Fruit fly (Drosophila melanogaster): Measurements from ENCODE around the gene kairos.
A peak's percentile ranks its signal among the peaks of the same experiment; 100 is the strongest.

kairos gene

dm6 chrX:18364999-18365398 lies 9.0 kb upstream of the kairos start:
- no peak for TF ChIP-seq CG16779 (tag; optimal IDR thresholded peaks at IDR 0.05)
- no peak for TF ChIP-seq Blimp-1 (GFP tag; optimal IDR thresholded peaks at IDR 0.05)

dm6 chrX:18364047-18364747 lies 8.2 kb upstream of the kairos start:
- TF ChIP-seq Smox (GFP tag; optimal IDR thresholded peaks at IDR 0.05), result no peak
- TF ChIP-seq Hr38 (GFP tag; optimal IDR thresholded peaks at IDR 0.05), result no peak
- TF ChIP-seq eg (GFP tag; IDR thresholded peaks at IDR 0.05), result no peak
- no peak for TF ChIP-seq CG6276 (GFP tag; optimal IDR thresholded peaks at IDR 0.05)
- no peak for TF ChIP-seq CG1621 (tag; optimal IDR thresholded peaks at IDR 0.05)
- TF ChIP-seq CG10669 (GFP tag; optimal IDR thresholded peaks at IDR 0.05), result no peak
- TF ChIP-seq salr (GFP tag; optimal IDR thresholded peaks at IDR 0.05), result no peak
- no peak for TF ChIP-seq fkh (GFP tag; optimal IDR thresholded peaks at IDR 0.05)
- no peak for TF ChIP-seq CG11294 (GFP tag; IDR thresholded peaks at IDR 0.05)

- TF ChIP-seq Sox15 (GFP tag; optimal IDR thresholded peaks at IDR 0.05) (no peak), fkh (GFP tag; optimal IDR thresholded peaks at IDR 0.05) (peak; percentile 87)
These were observed 7.4 kb upstream of the kairos start for dm6 chrX:18363423-18363822.

dm6 chrX:18358352-18358931 lies 2.5 kb upstream of the kairos start, which contains the start of gene CG6106:
Gene CG6106 (plus strand): TSS chrX:18358881.
- TF ChIP-seq Gug (GFP tag; IDR thresholded peaks at IDR 0.05) (no peak), eg (GFP tag; IDR thresholded peaks at IDR 0.05) (0 out of 3 replicates have a peak, but pooled peaks have one; percentile 11)

- TF ChIP-seq Sox15 (GFP tag; optimal IDR thresholded peaks at IDR 0.05) (no peak), Sox14 (GFP tag; optimal IDR thresholded peaks at IDR 0.05) (peak; percentile 8), Sox102F (GFP tag; optimal IDR thresholded peaks at IDR 0.05) (peak; percentile 7), acj6 (GFP tag; optimal IDR thresholded peaks at IDR 0.05) (no peak), CG8319 (GFP tag; optimal IDR thresholded peaks at IDR 0.05) (no peak), cyc (GFP tag; optimal IDR thresholded peaks at IDR 0.05) (peak; percentile 18), Met (GFP tag; optimal IDR thresholded peaks at IDR 0.05) (no peak), OdsH (GFP tag; optimal IDR thresholded peaks at IDR 0.05) (no peak), svp (GFP tag) (peak; percentile 64), pdm3 (GFP tag; optimal IDR thresholded peaks at IDR 0.05) (no peak), CG6854 (GFP tag; optimal IDR thresholded peaks at IDR 0.05) (peak; percentile 41), Hr39 (GFP tag; optimal IDR thresholded peaks at IDR 0.05) (no peak), CG16779 (tag; optimal IDR thresholded peaks at IDR 0.05) (no peak), Lpt (GFP tag; optimal IDR thresholded peaks at IDR 0.05) (no peak), dac (GFP tag; optimal IDR thresholded peaks at IDR 0.05) (peak; percentile 17), topi (GFP tag; optimal IDR thresholded peaks at IDR 0.05) (peak; percentile 37), CG32006 (GFP tag; optimal IDR thresholded peaks at IDR 0.05) (no peak), CG6163 (GFP tag; IDR thresholded peaks at IDR 0.05) (0 out of 3 replicates have a peak, but pooled peaks have one; percentile 43), spab (GFP tag; optimal IDR thresholded peaks at IDR 0.05) (no peak), CG3032 (tag; optimal IDR thresholded peaks at IDR 0.05) (no peak), Eip93F (GFP tag; optimal IDR thresholded peaks at IDR 0.05) (no peak), Gug (GFP tag; IDR thresholded peaks at IDR 0.05) (no peak), Eip78C (GFP tag) (peak; percentile 56), CG11294 (GFP tag; IDR thresholded peaks at IDR 0.05) (no peak), fkh (GFP tag; optimal IDR thresholded peaks at IDR 0.05) (no peak), Blimp-1 (GFP tag; optimal IDR thresholded peaks at IDR 0.05) (peak; percentile 95), CG6792 (GFP tag; optimal IDR thresholded peaks at IDR 0.05) (no peak), ss (GFP tag; optimal IDR thresholded peaks at IDR 0.05) (peak; percentile 11 to 20), CG8119 (GFP tag; IDR thresholded peaks at IDR 0.05) (no peak), CG8632 (GFP tag; optimal IDR thresholded peaks at IDR 0.05) (no peak), CG1621 (tag; optimal IDR thresholded peaks at IDR 0.05) (no peak), CG7368 (GFP tag; optimal IDR thresholded peaks at IDR 0.05) (no peak)
These were observed 1.8 kb upstream of the kairos start for dm6 chrX:18357756-18358182.

Measured in whole organism, prepupa.